Worm (Caenorhabditis elegans): ENCODE data around the gene F25G6.1.

DNA sequence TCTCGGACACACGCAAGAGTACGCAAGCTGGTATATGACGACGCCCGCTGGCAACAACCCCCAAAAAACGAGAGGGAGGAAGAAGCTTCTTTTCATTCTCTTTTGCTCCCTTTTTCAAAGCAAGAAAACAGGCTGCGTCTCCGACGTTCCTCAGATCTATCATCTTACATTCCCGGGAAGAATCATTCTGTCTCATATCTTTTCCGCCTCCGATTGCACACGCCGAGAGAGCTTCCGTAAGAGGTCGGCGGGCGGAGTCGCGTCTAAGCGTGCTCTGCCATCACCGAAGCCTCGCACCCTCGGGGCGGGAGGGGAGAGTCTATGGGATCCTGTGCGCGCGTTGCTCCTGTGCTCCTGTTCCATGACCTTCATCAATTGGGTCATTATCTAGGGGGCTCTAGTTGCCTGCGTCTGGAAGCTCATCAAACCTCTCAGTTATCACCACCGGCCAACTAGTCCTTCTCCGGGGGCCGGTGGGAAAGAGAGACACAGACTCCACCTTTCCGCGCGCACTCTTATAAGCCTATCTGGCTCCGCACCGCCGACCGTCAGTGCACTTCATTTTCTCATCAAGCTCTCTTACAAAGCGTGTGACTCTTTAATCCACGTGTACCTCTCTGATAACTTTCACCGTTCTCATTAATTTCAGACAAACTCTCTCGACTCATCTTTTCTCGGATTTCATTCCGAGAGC is 29.2 kb upstream of the F25G6.1 start, which contains the start of the genes slc-17.8 and asns-1:
- no peak for TF ChIP-seq ama-1 (optimal IDR thresholded peaks at IDR 0.05)
- no peak for TF ChIP-seq ceh-13 (GFP tag; optimal IDR thresholded peaks at IDR 0.05)
- no peak for TF ChIP-seq sea-1 (GFP tag; conservative IDR thresholded peaks at IDR 0.05)
- TF ChIP-seq pes-1 (GFP tag; IDR thresholded peaks at IDR 0.05): no peak
- no peak for TF ChIP-seq hmbx-1 (tag; optimal IDR thresholded peaks at IDR 0.05)
- TF ChIP-seq ets-7 (tag; optimal IDR thresholded peaks at IDR 0.05): no peak
- no peak for TF ChIP-seq flt-1 (GFP tag; IDR thresholded peaks at IDR 0.05)
- TF ChIP-seq tbx-37 (GFP tag; conservative IDR thresholded peaks at IDR 0.05): no peak
- no peak for TF ChIP-seq aly-1 (tag; optimal IDR thresholded peaks at IDR 0.05)
- TF ChIP-seq F13C5.2 (tag; optimal IDR thresholded peaks at IDR 0.05): no peak
- no peak for TF ChIP-seq scrt-1 (GFP tag; IDR thresholded peaks at IDR 0.05)
- no peak for TF ChIP-seq B0310.2 (tag; optimal IDR thresholded peaks at IDR 0.05)
- TF ChIP-seq ceh-36 (tag; optimal IDR thresholded peaks at IDR 0.05): no peak
